Fruit fly (Drosophila melanogaster) whole organism, prepupa: ENCODE data around the gene CG10804.

Experiments used
- Blimp-1 ChIP-seq: fragments of 200-800 bp; sonication (Bioruptor generic); optimal IDR thresholded peaks from 3 replicates; lab custom pipeline; 2017; ENCODE audit warnings: missing biosample characterization, missing genetic modification characterization, mild to moderate bottlenecking, moderate library complexity, missing genetic modification reagents
- CG1621 ChIP-seq: fragments of 200-800 bp; sonication (Bioruptor generic); optimal IDR thresholded peaks from 3 replicates; lab custom pipeline; 2018; ENCODE audit warnings: missing biosample characterization, mild to moderate bottlenecking, missing genetic modification characterization
- CG3919 ChIP-seq: fragments of 200-800 bp; sonication (Bioruptor generic); optimal IDR thresholded peaks from 3 replicates; lab custom pipeline; 2016; ENCODE audit warnings: missing biosample characterization, missing genetic modification characterization
- CG6163 ChIP-seq: fragments of 200-800 bp; sonication (Bioruptor generic); IDR thresholded peaks from 3 replicates; pipeline ENCODE4 v1.3.6; 2022; ENCODE audit warnings: missing biosample characterization, missing genetic modification characterization
- CG6792 ChIP-seq: fragments of 200-800 bp; sonication (Bioruptor generic); optimal IDR thresholded peaks from 3 replicates; lab custom pipeline; 2016; ENCODE audit warnings: missing biosample characterization, missing genetic modification characterization
- CG6854 ChIP-seq: fragments of 200-800 bp; sonication (Bioruptor generic); optimal IDR thresholded peaks from 2 replicates; lab custom pipeline; 2017; ENCODE audit warnings: missing biosample characterization, mild to moderate bottlenecking, missing genetic modification characterization
- Smox ChIP-seq: fragments of 200-800 bp; sonication (Bioruptor generic); optimal IDR thresholded peaks from 3 replicates; lab custom pipeline; 2016; ENCODE audit warnings: missing biosample characterization, missing genetic modification characterization
- Sox102F ChIP-seq: fragments of 200-800 bp; sonication (Bioruptor generic); optimal IDR thresholded peaks from 2 replicates; lab custom pipeline; 2016; ENCODE audit warnings: missing biosample characterization, mild to moderate bottlenecking, missing genetic modification characterization
- eg ChIP-seq: fragments of 200-800 bp; sonication (Bioruptor generic); IDR thresholded peaks from 3 replicates; pipeline ENCODE4 v1.3.6; 2022; ENCODE audit warnings: missing biosample characterization, missing genetic modification characterization
- fd59A ChIP-seq: fragments of 200-800 bp; sonication (Bioruptor generic); optimal IDR thresholded peaks from 2 replicates; lab custom pipeline; 2017; ENCODE audit warnings: missing biosample characterization, mild to moderate bottlenecking, missing genetic modification characterization, missing genetic modification reagents
- svp ChIP-seq: fragments of 200-800 bp; sonication (Bioruptor generic); peaks from one replicate; lab custom pipeline; 2016; ENCODE audit warnings: missing biosample characterization, missing genetic modification characterization

DNA sequence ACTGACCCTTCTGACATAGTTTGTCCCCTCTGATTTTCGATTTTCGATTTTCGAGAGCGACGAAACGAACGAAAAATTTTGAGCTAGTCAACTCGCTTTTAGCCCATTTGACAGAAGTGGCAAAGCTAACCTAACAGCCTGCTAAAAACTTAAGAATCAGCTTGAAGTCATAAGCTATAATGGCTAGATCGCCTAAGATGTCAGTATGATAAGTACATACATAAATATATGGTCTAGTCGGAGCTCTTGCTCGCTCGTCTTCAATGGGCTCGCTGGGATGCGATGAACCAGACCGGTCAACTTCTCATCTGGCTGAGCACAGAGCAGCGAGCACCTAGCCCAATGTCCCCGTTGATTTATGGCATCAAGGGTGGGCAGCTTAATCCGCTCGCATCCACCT, 46.4 kb downstream of the CG10804 start, which contains the start of gene CG14269:
- no peak for TF ChIP-seq svp (GFP tag; lab: Kevin White, UChicago)
- no peak for TF ChIP-seq CG6854 (GFP tag; lab: Kevin White, UChicago)
- TF ChIP-seq Blimp-1 (GFP tag; lab: Kevin White, UChicago) = no peak
- TF ChIP-seq Smox (GFP tag; lab: Kevin White, UChicago) = no peak
- no peak for TF ChIP-seq Sox102F (GFP tag; lab: Kevin White, UChicago)
- no peak for TF ChIP-seq CG1621
- TF ChIP-seq fd59A (GFP tag; lab: Kevin White, UChicago) = no peak
- no peak for TF ChIP-seq CG6792 (GFP tag; lab: Kevin White, UChicago)
- no peak for TF ChIP-seq eg (GFP tag; lab: Robert Waterston, UW)
- no peak for TF ChIP-seq CG6163 (GFP tag; lab: Robert Waterston, UW)
- no peak for TF ChIP-seq CG3919 (GFP tag; lab: Kevin White, UChicago)
